Worm (Caenorhabditis elegans): Measurements from ENCODE around the gene dkf-2.

DNA sequence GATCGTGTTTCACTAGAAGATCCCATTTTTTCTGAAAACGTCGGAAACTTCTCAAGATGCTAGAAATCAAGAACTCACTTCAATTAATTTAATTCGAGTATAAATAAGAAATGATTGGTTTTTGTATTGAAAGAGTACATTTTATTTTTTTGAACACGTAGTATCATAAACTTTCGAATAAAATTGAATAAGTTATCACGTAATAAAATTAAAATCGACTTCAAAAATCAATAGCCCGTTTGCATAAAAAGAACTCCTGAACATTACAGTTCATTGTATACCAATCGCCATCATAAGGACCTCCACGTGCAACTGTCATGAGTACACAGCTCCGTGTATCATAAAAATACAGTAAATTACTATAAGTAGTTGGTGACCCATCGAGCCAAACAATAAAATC is 13.7 kb upstream of the dkf-2 start, which contains the start of gene T25E12.16:
- TF ChIP-seq dve-1 (tag; optimal IDR thresholded peaks at IDR 0.05) (no peak), ztf-16 (tag; optimal IDR thresholded peaks at IDR 0.05) (no peak), hlh-15 (tag; optimal IDR thresholded peaks at IDR 0.05) (no peak), ceh-48 (tag; optimal IDR thresholded peaks at IDR 0.05) (no peak)
